Fruit fly (Drosophila melanogaster) whole organism, embryonic: ENCODE data around the gene NimC1.

Source experiments
- ATbp ChIP-seq: fragments of 200-800 bp; sonication (Bioruptor generic); optimal IDR thresholded peaks from 2 replicates; lab custom pipeline; 2017; ENCODE audit warnings: missing biosample characterization, mild to moderate bottlenecking, missing genetic modification characterization, missing genetic modification reagents
- Ada2b ChIP-seq: fragments of 200-800 bp; sonication (Bioruptor generic); IDR thresholded peaks from 2 replicates; pipeline ENCODE4 v1.3.6; 2022; ENCODE audit warnings: missing biosample characterization, missing genetic modification characterization
- CG10267 ChIP-seq: fragments of 200-800 bp; sonication (Bioruptor generic); optimal IDR thresholded peaks from 2 replicates; lab custom pipeline; 2018; ENCODE audit warnings: missing biosample characterization, mild to moderate bottlenecking, missing genetic modification characterization, moderate library complexity
- CG14965 ChIP-seq: fragments of 200-800 bp; sonication (Bioruptor generic); optimal IDR thresholded peaks from 2 replicates; lab custom pipeline; 2016; ENCODE audit warnings: missing biosample characterization, missing genetic modification characterization, borderline replicate concordance
- CG17361 ChIP-seq: fragments of 200-800 bp; sonication (Bioruptor generic); IDR thresholded peaks from 3 replicates; pipeline ENCODE4 v1.3.6; 2022; ENCODE audit warnings: missing biosample characterization, missing genetic modification characterization
- CG17612 ChIP-seq: fragments of 200-800 bp; sonication (Bioruptor generic); IDR thresholded peaks from 2 replicates; pipeline ENCODE4 v1.3.6; 2022; ENCODE audit warnings: missing biosample characterization, missing genetic modification characterization
- CG2678 ChIP-seq: fragments of 200-800 bp; sonication (Bioruptor generic); optimal IDR thresholded peaks from 3 replicates; lab custom pipeline; 2019; ENCODE audit warnings: missing biosample characterization, mild to moderate bottlenecking, missing genetic modification characterization, moderate library complexity
- CG30431 ChIP-seq: fragments of 200-800 bp; sonication (Bioruptor generic); optimal IDR thresholded peaks from 2 replicates; lab custom pipeline; 2017; ENCODE audit warnings: missing biosample characterization, missing genetic modification characterization
- CG32772 ChIP-seq: fragments of 200-800 bp; sonication (Bioruptor generic); IDR thresholded peaks from 2 replicates; pipeline ENCODE4 v1.3.6; 2022; ENCODE audit warnings: missing biosample characterization, missing genetic modification characterization
- CG4328 ChIP-seq: fragments of 200-800 bp; sonication (Bioruptor generic); optimal IDR thresholded peaks from 3 replicates; lab custom pipeline; 2017; ENCODE audit warnings: missing biosample characterization, missing genetic modification reagents, missing genetic modification characterization
- CG4707 ChIP-seq: fragments of 200-800 bp; sonication (Bioruptor generic); optimal IDR thresholded peaks from 2 replicates; lab custom pipeline; 2018; ENCODE audit warnings: missing biosample characterization, mild to moderate bottlenecking, missing genetic modification characterization, moderate library complexity
- CG5245 ChIP-seq: fragments of 200-800 bp; sonication (Bioruptor generic); optimal IDR thresholded peaks from 3 replicates; lab custom pipeline; 2016; ENCODE audit warnings: missing biosample characterization, missing genetic modification characterization
- CG6689 ChIP-seq: fragments of 200-800 bp; sonication (Bioruptor generic); IDR thresholded peaks from 2 replicates; pipeline ENCODE4 v1.3.6; 2022; ENCODE audit warnings: missing biosample characterization, missing genetic modification characterization
- CG9215 ChIP-seq: fragments of 200-800 bp; sonication (Bioruptor generic); IDR thresholded peaks from 2 replicates; pipeline ENCODE4 v1.3.6; 2022; ENCODE audit warnings: missing biosample characterization, missing genetic modification characterization
- Dbx ChIP-seq: fragments of 200-800 bp; sonication (Bioruptor generic); IDR thresholded peaks from 3 replicates; pipeline ENCODE4 v1.3.6; 2022; ENCODE audit warnings: missing biosample characterization, missing genetic modification characterization
- Dip2 ChIP-seq: fragments of 200-800 bp; sonication (Bioruptor generic); IDR thresholded peaks from 2 replicates; pipeline ENCODE4 v1.3.6; 2022; ENCODE audit warnings: missing biosample characterization, missing genetic modification characterization
- Dp ChIP-seq: fragments of 200-800 bp; sonication (Bioruptor generic); optimal IDR thresholded peaks from 2 replicates; lab custom pipeline; 2018; ENCODE audit warnings: missing biosample characterization, mild to moderate bottlenecking, missing genetic modification characterization, moderate library complexity
- E2f2 ChIP-seq: fragments of 200-800 bp; sonication (Bioruptor generic); IDR thresholded peaks from 2 replicates; pipeline ENCODE4 v1.3.6; 2022; ENCODE audit warnings: missing biosample characterization, missing genetic modification characterization
- GATAe ChIP-seq: fragments of 200-800 bp; sonication (Bioruptor generic); conservative IDR thresholded peaks from 2 replicates; pipeline ENCODE4 v1.3.6; 2022; ENCODE audit warnings: missing biosample characterization, missing genetic modification characterization
- HmgZ ChIP-seq: fragments of 200-800 bp; sonication (Bioruptor generic); optimal IDR thresholded peaks from 2 replicates; lab custom pipeline; 2018; ENCODE audit warnings: missing biosample characterization, mild to moderate bottlenecking, missing genetic modification characterization
- Jarid2 ChIP-seq: fragments of 200-800 bp; sonication (Bioruptor generic); optimal IDR thresholded peaks from 3 replicates; lab custom pipeline; 2017; ENCODE audit warnings: mild to moderate bottlenecking, missing biosample characterization, missing genetic modification reagents, missing genetic modification characterization
- Lpt ChIP-seq: fragments of >200 bp; optimal IDR thresholded peaks from 2 replicates; lab custom pipeline; 2018; ENCODE audit warnings: missing biosample characterization, missing genetic modification characterization
- NC2α ChIP-seq: fragments of 200-800 bp; sonication (Bioruptor generic); optimal IDR thresholded peaks from 2 replicates; lab custom pipeline; 2016; ENCODE audit warnings: missing biosample characterization, missing genetic modification characterization
- Nf-YA ChIP-seq: fragments of 200-800 bp; sonication (Bioruptor generic); IDR thresholded peaks from 2 replicates; pipeline ENCODE4 v1.3.6; 2022; ENCODE audit warnings: missing biosample characterization, missing genetic modification characterization
- Nf-YB ChIP-seq: fragments of 200-800 bp; sonication (Bioruptor generic); optimal IDR thresholded peaks from 3 replicates; lab custom pipeline; 2019; ENCODE audit warnings: missing biosample characterization, mild to moderate bottlenecking, missing genetic modification characterization, moderate library complexity
- Oli ChIP-seq: fragments of 200-800 bp; sonication (Bioruptor generic); optimal IDR thresholded peaks from 2 replicates; lab custom pipeline; 2018; ENCODE audit warnings: missing biosample characterization, mild to moderate bottlenecking, missing genetic modification characterization, moderate library complexity
- PHDP ChIP-seq: fragments of 200-800 bp; sonication (Bioruptor generic); optimal IDR thresholded peaks from 3 replicates; lab custom pipeline; 2018; ENCODE audit warnings: missing biosample characterization, mild to moderate bottlenecking, missing genetic modification characterization, moderate library complexity
- Ptx1 ChIP-seq: fragments of 200-800 bp; sonication (Bioruptor generic); IDR thresholded peaks from 2 replicates; pipeline ENCODE4 v1.3.6; 2022; ENCODE audit warnings: missing biosample characterization, missing genetic modification characterization
- Scr ChIP-seq: fragments of 200-800 bp; sonication (Bioruptor generic); IDR thresholded peaks from 2 replicates; pipeline ENCODE4 v1.3.6; 2022; ENCODE audit warnings: missing biosample characterization, missing genetic modification characterization; ENCODE audit not compliant: partially characterized antibody
- Side ChIP-seq: fragments of 200-800 bp; sonication (Bioruptor generic); optimal IDR thresholded peaks from 2 replicates; lab custom pipeline; 2016; ENCODE audit warnings: missing biosample characterization, missing genetic modification characterization
- Sry-δ ChIP-seq: fragments of 200-800 bp; sonication (Bioruptor generic); optimal IDR thresholded peaks from 2 replicates; lab custom pipeline; 2016; ENCODE audit warnings: missing biosample characterization, missing genetic modification characterization
- ac ChIP-seq: fragments of 200-800 bp; sonication (Bioruptor generic); optimal IDR thresholded peaks from 3 replicates; lab custom pipeline; 2017; ENCODE audit warnings: missing biosample characterization, mild to moderate bottlenecking, missing genetic modification characterization
- ase ChIP-seq: fragments of 200-800 bp; sonication (Bioruptor generic); IDR thresholded peaks from 3 replicates; pipeline ENCODE4 v1.3.6; 2022; ENCODE audit warnings: missing biosample characterization, missing genetic modification characterization
- bcd ChIP-seq: fragments of 200-800 bp; sonication (Bioruptor generic); optimal IDR thresholded peaks from 2 replicates; lab custom pipeline; 2017; ENCODE audit warnings: missing biosample characterization, mild to moderate bottlenecking, missing genetic modification characterization
- bowl ChIP-seq: fragments of 200-800 bp; sonication (Bioruptor generic); IDR thresholded peaks from 2 replicates; pipeline ENCODE4 v1.3.6; 2022; ENCODE audit warnings: missing biosample characterization, missing genetic modification characterization
- btn ChIP-seq: fragments of 200-800 bp; sonication (Bioruptor generic); optimal IDR thresholded peaks from 2 replicates; lab custom pipeline; 2016; ENCODE audit warnings: missing biosample characterization, missing genetic modification characterization
- chn ChIP-seq: fragments of 200-800 bp; sonication (Bioruptor generic); optimal IDR thresholded peaks from 2 replicates; lab custom pipeline; 2016; ENCODE audit warnings: missing biosample characterization, missing genetic modification characterization
- cwo ChIP-seq: fragments of 200-800 bp; sonication (Bioruptor generic); optimal IDR thresholded peaks from 3 replicates; lab custom pipeline; 2017; ENCODE audit warnings: missing biosample characterization, missing genetic modification characterization, mild to moderate bottlenecking, moderate library complexity, missing genetic modification reagents
- eve ChIP-seq, 2 experiments: fragments of >200 bp; optimal IDR thresholded peaks; 2 replicates each; lab custom pipeline; 2017; ENCODE audit warnings: missing biosample characterization in 2 of 2, missing genetic modification characterization in 2 of 2
- grau ChIP-seq: fragments of 200-800 bp; optimal IDR thresholded peaks from 3 replicates; lab custom pipeline; 2019; ENCODE audit warnings: missing biosample characterization, mild to moderate bottlenecking, missing genetic modification characterization, moderate library complexity
- gsb ChIP-seq: fragments of 200-800 bp; sonication (Bioruptor generic); IDR thresholded peaks from 2 replicates; pipeline ENCODE4 v1.3.6; 2022; ENCODE audit warnings: missing biosample characterization, missing genetic modification characterization
- mirr ChIP-seq: fragments of 200-800 bp; sonication (Bioruptor generic); optimal IDR thresholded peaks from 3 replicates; lab custom pipeline; 2018; ENCODE audit warnings: missing biosample characterization, mild to moderate bottlenecking, missing genetic modification characterization
- org-1 ChIP-seq: fragments of 200-800 bp; sonication (Bioruptor generic); optimal IDR thresholded peaks from 2 replicates; lab custom pipeline; 2017; ENCODE audit warnings: missing biosample characterization, missing genetic modification characterization
- psq ChIP-seq: fragments of 200-800 bp; sonication (Bioruptor generic); optimal IDR thresholded peaks from 2 replicates; lab custom pipeline; 2017; ENCODE audit warnings: missing biosample characterization, missing genetic modification characterization
- ro ChIP-seq: fragments of 200-800 bp; sonication (Bioruptor generic); IDR thresholded peaks from 2 replicates; pipeline ENCODE4 v1.3.6; 2022; ENCODE audit warnings: missing biosample characterization, missing genetic modification characterization
- tll ChIP-seq, 2 experiments: fragments of 200-800 bp in 1 of 2; fragments of >200 bp in 1 of 2; sonication (Bioruptor generic) in 1 of 2; optimal IDR thresholded peaks; 2 replicates each; lab custom pipeline; 2017 to 2019; ENCODE audit warnings: missing biosample characterization in 2 of 2, missing genetic modification characterization in 2 of 2, mild to moderate bottlenecking in 1 of 2, moderate library complexity in 1 of 2
- trh ChIP-seq: fragments of 200-800 bp; sonication (Bioruptor generic); optimal IDR thresholded peaks from 2 replicates; lab custom pipeline; 2016; ENCODE audit warnings: missing biosample characterization, missing genetic modification characterization
- wdn ChIP-seq: fragments of 200-800 bp; sonication (Bioruptor generic); IDR thresholded peaks from 2 replicates; pipeline ENCODE4 v1.3.6; 2022; ENCODE audit warnings: missing biosample characterization, missing genetic modification characterization
- zen ChIP-seq: fragments of 200-800 bp; sonication (Bioruptor generic); optimal IDR thresholded peaks from 3 replicates; lab custom pipeline; 2018; ENCODE audit warnings: missing biosample characterization, mild to moderate bottlenecking, missing genetic modification characterization, moderate library complexity

NimC1 gene

dm6 chr2L:14020875-14021643, 44.5 kb upstream of the NimC1 start (continued):
- TF ChIP-seq Dp (GFP tag; lab: Kevin White, UChicago) (no peak), ro (GFP tag; lab: Robert Waterston, UW) (no peak), GATAe (GFP tag; lab: Robert Waterston, UW) (no peak), Scr (no peak), gsb (GFP tag; lab: Robert Waterston, UW) (no peak), E2f2 (GFP tag; lab: Robert Waterston, UW) (peak; percentile 45; the same call in 1 of the 2 replicates), bowl (GFP tag; lab: Robert Waterston, UW) (0 out of 2 replicates have a peak, but pooled peaks have one; percentile 27), CG17361 (GFP tag; lab: Robert Waterston, UW) (peak; percentile 97), Dip2 (GFP tag; lab: Robert Waterston, UW) (no peak), zen (tag; lab: Kevin White, UChicago) (no peak), psq (GFP tag; lab: Kevin White, UChicago) (no peak), Nf-YA (0 out of 2 replicates have a peak, but pooled peaks have one; percentile 17), eve (GFP tag; optimal IDR thresholded peaks at IDR 0.05; lab: Kevin White, UChicago) (peak in 1 of 2 experiments; percentile 35), ase (GFP tag; lab: Robert Waterston, UW) (0 out of 3 replicates have a peak, but pooled peaks have one; percentile 44), CG32772 (peak; percentile 61), CG14965 (GFP tag; lab: Kevin White, UChicago) (no peak), Lpt (no peak), HmgZ (peak; percentile 54), CG30431 (GFP tag; lab: Kevin White, UChicago) (no peak), CG17612 (GFP tag; lab: Robert Waterston, UW) (no peak), CG10267 (tag; lab: Kevin White, UChicago) (peak; percentile 69), Oli (tag; lab: Kevin White, UChicago) (peak; percentile 49), CG2678 (peak; percentile 84), PHDP (tag; lab: Kevin White, UChicago) (peak; percentile 62), Sry-δ (GFP tag; lab: Kevin White, UChicago) (no peak), Ptx1 (peak; percentile 51), mirr (GFP tag; lab: Kevin White, UChicago) (no peak), tll (GFP tag; optimal IDR thresholded peaks at IDR 0.05; lab: Kevin White, UChicago) (no peak), Jarid2 (GFP tag; lab: Kevin White, UChicago) (no peak), NC2α (GFP tag; lab: Kevin White, UChicago) (peak; percentile 4), Dbx (peak; percentile 38; the same call in 2 of the 3 replicates), cwo (GFP tag; lab: Kevin White, UChicago) (peak; percentile 37), Ada2b (GFP tag; lab: Robert Waterston, UW) (peak; percentile 36; the same call in 1 of the 2 replicates), bcd (GFP tag; lab: Kevin White, UChicago) (peak; percentile 52), ATbp (GFP tag; lab: Kevin White, UChicago) (peak; percentile 61), ac (no peak), CG6689 (GFP tag; lab: Robert Waterston, UW) (peak; percentile 62), trh (GFP tag; lab: Kevin White, UChicago) (no peak), org-1 (GFP tag; lab: Kevin White, UChicago) (no peak), Nf-YB (GFP tag; lab: Kevin White, UChicago) (peak; percentile 71), CG4707 (peak; percentile 55), grau (tag; lab: Kevin White, UChicago) (peak; percentile 79), CG9215 (GFP tag; lab: Robert Waterston, UW) (no peak; the same call in none of the 2 replicates), chn (GFP tag; lab: Kevin White, UChicago) (peak; percentile 7), CG5245 (peak; percentile 47), Side (GFP tag; lab: Kevin White, UChicago) (peak; percentile 2), wdn (no peak), btn (GFP tag; lab: Kevin White, UChicago) (no peak), CG4328 (GFP tag; lab: Kevin White, UChicago) (no peak)
